Worm (Caenorhabditis elegans) whole organism, L1 larva: ENCODE data around the gene hpo-18.
"Not testable (repeated sequence)": the region's sequence is repeated elsewhere in the genome, so short reads cannot be mapped to it uniquely, and the experiment has no call there.

ENCODE experiments used
- C16A3.4 ChIP-seq: fragments of 150-350 bp; optimal IDR thresholded peaks from 2 replicates; lab custom pipeline; 2014; ENCODE audit warnings: missing biosample characterization, missing genetic modification characterization
- ceh-63 ChIP-seq: fragments of 200-800 bp; sonication (Bioruptor generic); optimal IDR thresholded peaks from 2 replicates; lab custom pipeline; 2018; ENCODE audit warnings: mild to moderate bottlenecking, missing genetic modification characterization, missing compliant biosample characterization
- ceh-82 ChIP-seq, 3 experiments: fragments of 150-350 bp in 1 of 3; sonication (generic microtip) in 2 of 3; optimal IDR thresholded peaks; 2 replicates each; lab custom pipeline; 2014 to 2017; ENCODE audit warnings: missing biosample characterization in 3 of 3, missing genetic modification characterization in 3 of 3
- ceh-88 ChIP-seq: fragments of 200-800 bp; sonication (Bioruptor generic); IDR thresholded peaks from 2 replicates; pipeline ENCODE4 v1.3.6; 2022; ENCODE audit warnings: missing genetic modification characterization, missing compliant biosample characterization
- ces-1 ChIP-seq: fragments of 150-350 bp; optimal IDR thresholded peaks from 2 replicates; lab custom pipeline; 2014; ENCODE audit warnings: missing biosample characterization, missing genetic modification reagents, missing genetic modification characterization
- dpl-1 ChIP-seq, 3 experiments: fragments of 150-350 bp in 2 of 3; sonication (generic microtip) in 1 of 3; optimal IDR thresholded peaks; 2 replicates each; lab custom pipeline; 2014 to 2017; ENCODE audit warnings: missing biosample characterization in 3 of 3, missing genetic modification characterization in 3 of 3, missing genetic modification reagents in 3 of 3
- efl-1 ChIP-seq, 4 experiments: fragments of 150-350 bp; optimal IDR thresholded peaks in 3 of 4; peaks in 1 of 4; 1 replicate in 1 of 4; 2 replicates in 3 of 4; lab custom pipeline; 2014; ENCODE audit warnings: missing biosample characterization in 2 of 4, missing genetic modification characterization in 2 of 4, missing genetic modification reagents in 2 of 4
- efl-3 ChIP-seq: fragments of 200-800 bp; sonication (Bioruptor generic); optimal IDR thresholded peaks from 2 replicates; lab custom pipeline; 2018; ENCODE audit warnings: mild to moderate bottlenecking, missing genetic modification characterization, missing compliant biosample characterization
- egl-13 ChIP-seq: sonication (generic microtip); optimal IDR thresholded peaks from 2 replicates; lab custom pipeline; 2016; ENCODE audit warnings: missing genotype, missing genetic modification reagents, missing genetic modification characterization, missing compliant biosample characterization
- fkh-8 ChIP-seq: sonication (generic microtip); optimal IDR thresholded peaks from 2 replicates; lab custom pipeline; 2016; ENCODE audit warnings: mild to moderate bottlenecking, missing genetic modification characterization, missing compliant biosample characterization
- grh-1 ChIP-seq: fragments of 200-800 bp; sonication (Bioruptor generic); IDR thresholded peaks from 2 replicates; pipeline ENCODE4 v1.3.6; 2022; ENCODE audit warnings: missing genetic modification reagents, missing genetic modification characterization, missing compliant biosample characterization
- hlh-17 ChIP-seq: fragments of 200-800 bp; sonication (Bioruptor generic); optimal IDR thresholded peaks from 2 replicates; lab custom pipeline; 2018; ENCODE audit warnings: missing genetic modification characterization, mild to moderate bottlenecking, missing compliant biosample characterization, moderate library complexity, borderline replicate concordance
- hlh-4 ChIP-seq: sonication (generic microtip); optimal IDR thresholded peaks from 2 replicates; lab custom pipeline; 2016; ENCODE audit warnings: mild to moderate bottlenecking, missing genetic modification characterization, missing compliant biosample characterization
- hpl-2 ChIP-seq: fragments of 150-350 bp; optimal IDR thresholded peaks from 2 replicates; lab custom pipeline; 2014; ENCODE audit warnings: missing biosample characterization, missing genetic modification reagents, missing genetic modification characterization
- lin-13 ChIP-seq: fragments of 150-350 bp; optimal IDR thresholded peaks from 2 replicates; lab custom pipeline; 2014; ENCODE audit warnings: missing biosample characterization, missing genetic modification reagents, missing genetic modification characterization
- lin-14 ChIP-seq: fragments of 200-800 bp; sonication (Bioruptor generic); optimal IDR thresholded peaks from 2 replicates; lab custom pipeline; 2018; ENCODE audit warnings: mild to moderate bottlenecking, missing genetic modification characterization, moderate library complexity, missing compliant biosample characterization
- lin-35 ChIP-seq, 2 experiments: fragments of 150-350 bp; optimal IDR thresholded peaks; 2 replicates each; lab custom pipeline; 2014; ENCODE audit warnings: missing biosample characterization in 2 of 2, missing genetic modification characterization in 2 of 2, missing genetic modification reagents in 2 of 2
- lsy-2 ChIP-seq, 2 experiments: fragments of 150-350 bp; optimal IDR thresholded peaks; 2 replicates each; lab custom pipeline; 2014; ENCODE audit warnings: missing biosample characterization in 2 of 2, missing genetic modification characterization in 2 of 2
- mef-2 ChIP-seq: fragments of 150-350 bp; optimal IDR thresholded peaks from 2 replicates; lab custom pipeline; 2014; ENCODE audit warnings: missing biosample characterization, missing genetic modification characterization
- mep-1 ChIP-seq: fragments of 150-350 bp; optimal IDR thresholded peaks from 2 replicates; lab custom pipeline; 2014; ENCODE audit warnings: missing biosample characterization, missing genetic modification characterization
- nhr-11 ChIP-seq: fragments of 150-350 bp; optimal IDR thresholded peaks from 2 replicates; lab custom pipeline; 2014; ENCODE audit warnings: missing biosample characterization, missing genetic modification characterization
- nhr-19 ChIP-seq: fragments of 200-800 bp; sonication (Bioruptor generic); conservative IDR thresholded peaks from 2 replicates; pipeline ENCODE4 v1.3.6; 2022; ENCODE audit warnings: missing genetic modification characterization, missing compliant biosample characterization
- nhr-20 ChIP-seq: sonication (generic microtip); optimal IDR thresholded peaks from 2 replicates; lab custom pipeline; 2016; ENCODE audit warnings: mild to moderate bottlenecking, missing genetic modification characterization, missing compliant biosample characterization
- nhr-28 ChIP-seq: fragments of 150-350 bp; optimal IDR thresholded peaks from 2 replicates; lab custom pipeline; 2014; ENCODE audit warnings: missing biosample characterization, missing genetic modification characterization
- nhr-47 ChIP-seq: sonication (generic microtip); optimal IDR thresholded peaks from 2 replicates; lab custom pipeline; 2016; ENCODE audit warnings: mild to moderate bottlenecking, missing genetic modification characterization, moderate library complexity, missing compliant biosample characterization
- nhr-71 ChIP-seq: sonication (generic microtip); optimal IDR thresholded peaks from 2 replicates; lab custom pipeline; 2016; ENCODE audit warnings: mild to moderate bottlenecking, missing genetic modification characterization, moderate library complexity, missing compliant biosample characterization
- nhr-84 ChIP-seq: sonication (generic microtip); optimal IDR thresholded peaks from 2 replicates; lab custom pipeline; 2017; ENCODE audit warnings: missing biosample characterization, missing genetic modification characterization
- nhr-85 ChIP-seq: sonication (generic microtip); peaks from one replicate; lab custom pipeline; 2016; ENCODE audit warnings: missing genetic modification characterization, inconsistent platforms, missing compliant biosample characterization
- pax-3 ChIP-seq: fragments of 200-800 bp; sonication (Bioruptor generic); optimal IDR thresholded peaks from 2 replicates; lab custom pipeline; 2018; ENCODE audit warnings: mild to moderate bottlenecking, missing genetic modification characterization, moderate library complexity, missing compliant biosample characterization
- rnt-1 ChIP-seq: sonication (generic microtip); optimal IDR thresholded peaks from 2 replicates; lab custom pipeline; 2016; ENCODE audit warnings: mild to moderate bottlenecking, missing genetic modification characterization, moderate library complexity, missing compliant biosample characterization
- skn-1 ChIP-seq: fragments of 150-350 bp; optimal IDR thresholded peaks from 2 replicates; lab custom pipeline; 2014; ENCODE audit warnings: missing biosample characterization, missing genetic modification characterization
- sup-37 ChIP-seq: fragments of 200-800 bp; sonication (Bioruptor generic); optimal IDR thresholded peaks from 2 replicates; lab custom pipeline; 2018; ENCODE audit warnings: mild to moderate bottlenecking, missing genetic modification characterization, missing compliant biosample characterization
- swsn-7 ChIP-seq: sonication (generic microtip); optimal IDR thresholded peaks from 2 replicates; lab custom pipeline; 2016; ENCODE audit warnings: missing genetic modification characterization, missing compliant biosample characterization
- xbp-1 ChIP-seq: sonication (generic microtip); optimal IDR thresholded peaks from 2 replicates; lab custom pipeline; 2016; ENCODE audit warnings: missing genetic modification characterization, missing compliant biosample characterization
- zip-4 ChIP-seq: fragments of 200-800 bp; sonication (Bioruptor generic); optimal IDR thresholded peaks from 2 replicates; lab custom pipeline; 2018; ENCODE audit warnings: mild to moderate bottlenecking, missing genetic modification characterization, moderate library complexity, missing compliant biosample characterization

The hpo-18 gene

DNA sequence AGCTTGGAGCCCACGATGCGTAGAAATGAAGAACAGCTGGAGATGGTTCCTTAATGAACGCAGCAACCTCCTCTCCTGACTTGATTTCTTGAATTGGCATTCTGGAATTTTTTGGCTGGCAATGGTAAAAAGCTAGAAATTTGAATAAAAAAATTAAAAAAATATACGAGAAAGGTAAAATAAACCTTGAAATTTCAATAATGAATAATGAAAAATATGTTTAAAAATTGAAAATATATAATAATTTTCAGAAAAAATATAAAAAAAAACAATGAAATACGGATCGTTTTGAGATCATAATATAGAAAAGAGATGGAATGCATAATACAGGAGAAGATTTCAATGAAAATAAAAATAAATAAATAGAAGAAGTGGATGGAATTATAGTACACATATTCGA is 5.0 kb downstream of the hpo-18 start, which contains the start of gene glrx-3:
TSS of gene glrx-3 (minus strand) at position 101 of the 400 bp plus-strand sequence.
- TF ChIP-seq hlh-17 (GFP tag; lab: Kevin White, UChicago) (no peak), grh-1 (GFP tag; lab: Robert Waterston, UW) (no peak), nhr-28 (no peak), ceh-63 (GFP tag; lab: Kevin White, UChicago) (no peak), mep-1 (no peak)
- TF ChIP-seq, all 84 proteins: peak for 0

DNA sequence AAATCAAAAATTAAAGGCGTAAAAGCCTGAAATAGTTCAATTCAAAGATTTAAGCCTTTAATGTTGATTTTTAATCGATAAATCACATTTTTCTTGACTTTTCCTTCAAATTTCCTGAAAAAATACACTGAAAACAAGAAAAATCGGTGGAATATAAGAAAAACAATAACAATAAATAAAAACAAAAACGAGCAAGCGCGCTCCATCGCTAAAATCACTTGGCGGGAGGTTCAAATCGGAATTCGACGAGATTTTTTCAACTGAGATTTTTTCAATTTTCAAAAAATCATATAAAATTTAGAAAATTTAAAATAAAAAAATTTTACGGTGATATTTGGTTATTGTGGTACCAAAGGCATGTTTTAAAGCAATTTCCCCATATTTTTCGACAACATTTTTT is 6.7 kb downstream of the hpo-18 start:
- TF ChIP-seq lin-35 (GFP tag; optimal IDR thresholded peaks at IDR 0.05; lab: Kevin White, UChicago), result peak; percentile 60 to 68
- TF ChIP-seq lsy-2 (tag; optimal IDR thresholded peaks at IDR 0.05; lab: Kevin White, UChicago), result peak in 1 of 2 experiments; percentile 2
- peak; percentile 8 for TF ChIP-seq xbp-1
- no peak for TF ChIP-seq ces-1
- TF ChIP-seq ceh-82 (tag; optimal IDR thresholded peaks at IDR 0.05; lab: Kevin White, UChicago), result no peak
- peak; percentile 81 to 86 for TF ChIP-seq efl-1 (optimal IDR thresholded peaks at IDR 0.05; lab: Kevin White, UChicago)
- peak; percentile 85 to 98 for TF ChIP-seq efl-1 (GFP tag; optimal IDR thresholded peaks at IDR 0.05 in 1 of 2; lab: Kevin White, UChicago)
- TF ChIP-seq sup-37 (GFP tag; lab: Kevin White, UChicago), result no peak
- peak; percentile 3 for TF ChIP-seq nhr-71 (tag; lab: Kevin White, UChicago)
- peak; percentile 12 for TF ChIP-seq nhr-47 (tag; lab: Kevin White, UChicago)
- TF ChIP-seq dpl-1 (GFP tag; optimal IDR thresholded peaks at IDR 0.05; lab: Kevin White, UChicago), result peak; percentile 35 to 80 (median 53)
- TF ChIP-seq, all 84 proteins: peak for 7

DNA sequence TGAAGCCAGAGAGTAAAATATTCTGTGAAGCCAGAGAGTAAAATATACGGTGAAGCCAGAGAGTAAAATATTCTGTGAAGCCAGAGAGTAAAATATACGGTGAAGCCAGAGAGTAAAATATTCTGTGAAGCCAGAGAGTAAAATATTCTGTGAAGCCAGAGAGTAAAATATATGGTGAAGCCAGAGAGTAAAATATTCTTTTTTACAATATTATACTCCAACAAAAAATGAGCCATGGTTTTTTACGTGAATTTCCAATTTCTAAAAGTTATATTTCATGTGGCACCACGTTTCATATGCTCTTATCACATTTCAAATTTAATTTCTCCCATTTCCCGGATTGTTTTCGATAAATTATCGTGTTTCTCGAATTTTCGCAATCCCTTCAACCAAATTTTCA is 9.8 kb downstream of the hpo-18 start, which contains the start of gene irld-1:
TSS of gene irld-1 (plus strand) at position 301 of the 400 bp plus-strand sequence.
- TF ChIP-seq swsn-7 (tag; lab: Kevin White, UChicago); C16A3.4 (tag; lab: Kevin White, UChicago); efl-3 (GFP tag; lab: Kevin White, UChicago): not testable (repeated sequence)

DNA sequence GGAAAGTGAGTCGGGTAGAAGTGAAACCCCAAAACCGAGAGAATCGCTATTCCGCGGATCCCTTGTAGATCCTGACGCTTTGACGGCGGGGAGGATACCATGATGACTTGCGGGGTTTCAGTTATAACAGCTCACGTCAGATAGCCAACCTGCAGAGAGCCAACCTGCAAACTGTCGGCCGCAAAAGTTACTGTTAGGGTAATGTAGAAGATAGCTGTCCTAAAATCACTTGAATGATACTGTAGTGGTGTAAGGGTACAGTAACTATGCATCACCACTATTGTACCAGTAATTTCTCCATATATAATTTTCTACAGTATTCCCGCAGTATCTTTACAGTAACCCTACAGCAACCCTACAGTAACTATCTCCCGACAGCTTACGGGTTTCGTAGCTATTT is 13.8 kb downstream of the hpo-18 start, which contains the start of gene oac-12:
TSS of gene oac-12 (minus strand) at position 101 of the 400 bp plus-strand sequence.
- TF ChIP-seq nhr-85 (tag; lab: Kevin White, UChicago) (peak; percentile 2), hlh-4 (tag; lab: Kevin White, UChicago) (no peak), ceh-88 (GFP tag; lab: Robert Waterston, UW) (no peak), grh-1 (GFP tag; lab: Robert Waterston, UW) (no peak), hpl-2 (GFP tag; lab: Kevin White, UChicago) (no peak), lin-13 (GFP tag; lab: Kevin White, UChicago) (no peak), pax-3 (tag; lab: Kevin White, UChicago) (no peak), egl-13 (tag; lab: Kevin White, UChicago) (no peak), zip-4 (GFP tag; lab: Kevin White, UChicago) (no peak)
- TF ChIP-seq, all 84 proteins: peak for 1

ce11 chrV:4330820-4331219 is 15.4 kb downstream of the hpo-18 start:
- TF ChIP-seq skn-1 (tag; lab: Kevin White, UChicago) (no peak), mef-2 (no peak), fkh-8 (tag; lab: Kevin White, UChicago) (no peak)

DNA sequence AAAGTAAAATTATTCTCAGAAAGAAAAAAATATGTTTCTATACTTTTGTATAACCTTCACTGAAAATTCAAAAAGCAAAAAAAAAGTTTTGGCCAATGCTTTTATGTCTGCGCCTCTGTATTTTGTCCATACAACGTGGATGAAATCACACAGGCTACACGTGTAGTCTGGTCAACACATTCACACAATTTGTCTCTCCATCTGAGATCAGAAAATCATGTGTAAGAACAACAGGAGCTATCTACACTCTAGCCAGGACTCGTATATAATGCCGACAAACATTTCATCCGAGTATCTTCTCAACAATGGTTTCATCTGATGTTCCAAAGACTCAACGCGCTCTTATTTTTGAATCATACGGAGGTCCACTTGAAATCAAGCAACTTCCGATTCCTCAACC is 19.4 kb downstream of the hpo-18 start, which contains the start of gene D2063.1:
TSS of gene D2063.1 (plus strand) at position 281 of the 400 bp plus-strand sequence.
- TF ChIP-seq efl-3 (GFP tag; lab: Kevin White, UChicago) (no peak), nhr-71 (tag; lab: Kevin White, UChicago) (peak; percentile 53), rnt-1 (tag; lab: Kevin White, UChicago) (peak; percentile 58), nhr-19 (GFP tag; lab: Robert Waterston, UW) (peak; percentile 18; the same call in 1 of the 2 replicates), nhr-84 (no peak), nhr-11 (tag; lab: Kevin White, UChicago) (peak; percentile 13), nhr-20 (tag; lab: Kevin White, UChicago) (peak; percentile 44), lin-14 (GFP tag; lab: Kevin White, UChicago) (peak; percentile 34)
